Fruit fly (Drosophila melanogaster): Measurements from ENCODE around the gene mRpS34.

Gene mRpS34

dm6 chr3L:16349686-16350085 lies 1.8 kb downstream of the mRpS34 start (continued):
- no peak for TF ChIP-seq Myb (GFP tag; optimal IDR thresholded peaks at IDR 0.05)

dm6 chr3L:16351770-16352429 lies 4.0 kb downstream of the mRpS34 start, which contains the start of the genes Golgin104 and Tcs3:
Golgin104 (minus strand) TSS chr3L:16351951.
Tcs3 (plus strand) TSS chr3L:16351991.
- TF ChIP-seq otp (GFP tag; IDR thresholded peaks at IDR 0.05), result 0 out of 3 replicates have a peak, but pooled peaks have one; percentile 21
- peak; percentile 4 for TF ChIP-seq phol (tag; optimal IDR thresholded peaks at IDR 0.05)
- no peak for TF ChIP-seq CG6854 (GFP tag; optimal IDR thresholded peaks at IDR 0.05)
- TF ChIP-seq Dfd (GFP tag; optimal IDR thresholded peaks at IDR 0.05), result no peak
- no peak for TF ChIP-seq danr (GFP tag; IDR thresholded peaks at IDR 0.05)
- peak; percentile 69 for TF ChIP-seq gfzf (GFP tag; optimal IDR thresholded peaks at IDR 0.05)
- TF ChIP-seq Pdp1 (GFP tag; optimal IDR thresholded peaks at IDR 0.05), result peak in 1 of 2 experiments; percentile 3
- peak; percentile 82 for TF ChIP-seq CG4617 (GFP tag; optimal IDR thresholded peaks at IDR 0.05; ENCODE audit: borderline replicate concordance)
- no peak for TF ChIP-seq Kr (GFP tag; optimal IDR thresholded peaks at IDR 0.05)
- no peak for TF ChIP-seq sd (tag; optimal IDR thresholded peaks at IDR 0.05)
- no peak for TF ChIP-seq fru (optimal IDR thresholded peaks at IDR 0.05)
- TF ChIP-seq zen (tag; optimal IDR thresholded peaks at IDR 0.05), result peak; percentile 73
- peak; percentile 91 to 96 for TF ChIP-seq crp (GFP tag; optimal IDR thresholded peaks at IDR 0.05)
- no peak for TF ChIP-seq CG9932 (GFP tag; IDR thresholded peaks at IDR 0.05)
- TF ChIP-seq CG12659 (GFP tag; optimal IDR thresholded peaks at IDR 0.05), result peak; percentile 26
- TF ChIP-seq exex (tag; optimal IDR thresholded peaks at IDR 0.05), result peak; percentile 8
- peak; percentile 99 for TF ChIP-seq trem (tag; optimal IDR thresholded peaks at IDR 0.05)
- peak; percentile 63 for TF ChIP-seq HmgZ (tag; optimal IDR thresholded peaks at IDR 0.05)
- no peak for TF ChIP-seq nerfin-2 (GFP tag; IDR thresholded peaks at IDR 0.05; ENCODE audit: partially characterized antibody)
- peak; percentile 21 for TF ChIP-seq BEAF-32 (GFP tag; optimal IDR thresholded peaks at IDR 0.05)
- TF ChIP-seq YL-1 (GFP tag; optimal IDR thresholded peaks at IDR 0.05), result peak; percentile 63
- peak; percentile 19; the same call in 1 of the 2 replicates for TF ChIP-seq vvl (GFP tag; IDR thresholded peaks at IDR 0.05)
- no peak for TF ChIP-seq CG10654 (GFP tag; optimal IDR thresholded peaks at IDR 0.05)
- TF ChIP-seq E2f2 (GFP tag; IDR thresholded peaks at IDR 0.05), result peak; percentile 59
- no peak for TF ChIP-seq chinmo (GFP tag; IDR thresholded peaks at IDR 0.05; ENCODE audit: partially characterized antibody)
- TF ChIP-seq Scr (GFP tag; IDR thresholded peaks at IDR 0.05; ENCODE audit: partially characterized antibody), result peak; percentile 38; the same call in 1 of the 2 replicates
- peak; percentile 56 for TF ChIP-seq MESR4 (GFP tag; optimal IDR thresholded peaks at IDR 0.05)
- no peak for TF ChIP-seq NfI (GFP tag; optimal IDR thresholded peaks at IDR 0.05)
- peak; percentile 3 for TF ChIP-seq CG10267 (tag; optimal IDR thresholded peaks at IDR 0.05)
- TF ChIP-seq MBD-R2 (GFP tag; IDR thresholded peaks at IDR 0.05), result peak; percentile 99
- peak; percentile 52 for TF ChIP-seq kah (GFP tag; optimal IDR thresholded peaks at IDR 0.05)
- peak; percentile 41; the same call in 1 of the 2 replicates for TF ChIP-seq CG3847 (GFP tag; IDR thresholded peaks at IDR 0.05)
- peak; percentile 63 for TF ChIP-seq Med (GFP tag)
- peak; percentile 39; the same call in 1 of the 3 replicates for TF ChIP-seq row (GFP tag; IDR thresholded peaks at IDR 0.05)
- no peak for TF ChIP-seq Bteb2 (GFP tag; optimal IDR thresholded peaks at IDR 0.05)
- TF ChIP-seq fu2 (GFP tag; optimal IDR thresholded peaks at IDR 0.05), result no peak
- TF ChIP-seq CG14710 (tag; optimal IDR thresholded peaks at IDR 0.05), result peak; percentile 30
- TF ChIP-seq Sry-δ (GFP tag; optimal IDR thresholded peaks at IDR 0.05), result peak; percentile 16
- TF ChIP-seq CG13287 (GFP tag; IDR thresholded peaks at IDR 0.05; ENCODE audit: partially characterized antibody), result peak; percentile 49; the same call in 1 of the 2 replicates
- 0 out of 3 replicates have a peak, but pooled peaks have one; percentile 17 for TF ChIP-seq HLH4C (GFP tag; IDR thresholded peaks at IDR 0.05; ENCODE audit: partially characterized antibody)
- peak; percentile 69 for TF ChIP-seq Sin3A (optimal IDR thresholded peaks at IDR 0.05)
- peak; percentile 36 for TF ChIP-seq CG15514 (GFP tag; optimal IDR thresholded peaks at IDR 0.05)
- peak; percentile 40 for TF ChIP-seq bigmax (GFP tag; optimal IDR thresholded peaks at IDR 0.05)
- TF ChIP-seq scrt (GFP tag; optimal IDR thresholded peaks at IDR 0.05), result peak; percentile 92
- peak in 1 of 2 experiments; percentile 7 for TF ChIP-seq tll (GFP tag; optimal IDR thresholded peaks at IDR 0.05)
